Fruit fly (Drosophila melanogaster) whole organism, embryonic: ENCODE measurements around the gene CG14269.

Experiments used
- Asciz ChIP-seq: fragments of 200-800 bp; sonication (Bioruptor generic); optimal IDR thresholded peaks from 2 replicates; lab custom pipeline; 2017; ENCODE audit warnings: missing biosample characterization, mild to moderate bottlenecking, missing genetic modification characterization, missing genetic modification reagents
- Awh ChIP-seq: fragments of 200-800 bp; sonication (Bioruptor generic); IDR thresholded peaks from 2 replicates; pipeline ENCODE4, ENCODE4 v1.3.6; 2022; ENCODE audit warnings: missing biosample characterization, missing genetic modification characterization
- Bdp1 ChIP-seq: fragments of 200-800 bp; sonication (Bioruptor generic); optimal IDR thresholded peaks from 3 replicates; lab custom pipeline; 2016; ENCODE audit warnings: missing biosample characterization, missing genetic modification characterization
- Bgb ChIP-seq: fragments of 200-800 bp; sonication (Bioruptor generic); IDR thresholded peaks from 2 replicates; pipeline ENCODE4 v1.3.6; 2022; ENCODE audit warnings: missing biosample characterization, missing genetic modification characterization; ENCODE audit not compliant: partially characterized antibody
- BtbVII ChIP-seq: fragments of 200-800 bp; sonication (Bioruptor generic); optimal IDR thresholded peaks from 3 replicates; lab custom pipeline; 2017; ENCODE audit warnings: missing biosample characterization, mild to moderate bottlenecking, missing genetic modification characterization
- C15 ChIP-seq: fragments of 200-800 bp; sonication (Bioruptor generic); IDR thresholded peaks from 3 replicates; pipeline ENCODE4 v1.3.6; 2022; ENCODE audit warnings: missing biosample characterization, missing genetic modification characterization
- CG1024 ChIP-seq: fragments of 200-800 bp; sonication (Bioruptor generic); IDR thresholded peaks from 2 replicates; pipeline ENCODE4 v1.3.6; 2022; ENCODE audit warnings: missing biosample characterization, missing genetic modification characterization
- CG14050 ChIP-seq: fragments of 200-800 bp; sonication (Bioruptor generic); IDR thresholded peaks from 3 replicates; pipeline ENCODE4 v1.3.6; 2022; ENCODE audit warnings: missing biosample characterization, missing genetic modification characterization
- CG15073 ChIP-seq: fragments of 200-800 bp; sonication (Bioruptor generic); optimal IDR thresholded peaks from 2 replicates; lab custom pipeline; 2016; ENCODE audit warnings: missing biosample characterization, missing genetic modification characterization
- CG1529 ChIP-seq: fragments of 200-800 bp; sonication (Bioruptor generic); optimal IDR thresholded peaks from 3 replicates; lab custom pipeline; 2018; ENCODE audit warnings: missing biosample characterization, missing genetic modification characterization
- CG16779 ChIP-seq: fragments of 200-800 bp; sonication (Bioruptor generic); IDR thresholded peaks from 2 replicates; pipeline ENCODE4 v1.3.6; 2022; ENCODE audit warnings: missing biosample characterization, missing genetic modification characterization
- CG16815 ChIP-seq: fragments of 200-800 bp; sonication (Bioruptor generic); optimal IDR thresholded peaks from 3 replicates; lab custom pipeline; 2017; ENCODE audit warnings: missing biosample characterization, mild to moderate bottlenecking, missing genetic modification characterization
- CG17912 ChIP-seq: fragments of 200-800 bp; sonication (Bioruptor generic); optimal IDR thresholded peaks from 2 replicates; lab custom pipeline; 2018; ENCODE audit warnings: missing biosample characterization, mild to moderate bottlenecking, missing genetic modification characterization
- CG18764 ChIP-seq: fragments of 200-800 bp; sonication (Bioruptor generic); optimal IDR thresholded peaks from 3 replicates; lab custom pipeline; 2016; ENCODE audit warnings: missing biosample characterization, missing genetic modification characterization
- CG31441 ChIP-seq: fragments of 200-800 bp; sonication (Bioruptor generic); IDR thresholded peaks from 2 replicates; pipeline ENCODE4 v1.3.6; 2022; ENCODE audit warnings: missing biosample characterization, missing genetic modification characterization
- CG32772 ChIP-seq: fragments of 200-800 bp; sonication (Bioruptor generic); IDR thresholded peaks from 2 replicates; pipeline ENCODE4 v1.3.6; 2022; ENCODE audit warnings: missing biosample characterization, missing genetic modification characterization
- CG34224 ChIP-seq: fragments of 200-800 bp; sonication (Bioruptor generic); IDR thresholded peaks from 3 replicates; pipeline ENCODE4 v1.3.6; 2022; ENCODE audit warnings: missing biosample characterization, missing genetic modification characterization; ENCODE audit not compliant: partially characterized antibody
- CG6654 ChIP-seq: fragments of 200-800 bp; sonication (Bioruptor generic); optimal IDR thresholded peaks from 2 replicates; lab custom pipeline; 2017; ENCODE audit warnings: missing biosample characterization, mild to moderate bottlenecking, missing genetic modification characterization
- CG6683 ChIP-seq: fragments of 200-800 bp; sonication (Bioruptor generic); optimal IDR thresholded peaks from 2 replicates; lab custom pipeline; 2017; ENCODE audit warnings: missing biosample characterization, mild to moderate bottlenecking, missing genetic modification characterization, missing genetic modification reagents
- CG8765 ChIP-seq: fragments of 200-800 bp; sonication (Bioruptor generic); IDR thresholded peaks from 2 replicates; pipeline ENCODE4 v1.3.6; 2022; ENCODE audit warnings: missing biosample characterization, missing genetic modification characterization
- CG9215 ChIP-seq: fragments of 200-800 bp; sonication (Bioruptor generic); IDR thresholded peaks from 2 replicates; pipeline ENCODE4 v1.3.6; 2022; ENCODE audit warnings: missing biosample characterization, missing genetic modification characterization
- CHES-1-like ChIP-seq: fragments of 200-800 bp; sonication (Bioruptor generic); optimal IDR thresholded peaks from 2 replicates; lab custom pipeline; 2016; ENCODE audit warnings: missing biosample characterization, missing genetic modification characterization
- Dll ChIP-seq: fragments of 200-800 bp; sonication (Bioruptor generic); IDR thresholded peaks from 4 replicates; pipeline ENCODE4 v1.3.6; 2022; ENCODE audit warnings: missing biosample characterization, missing genetic modification characterization; ENCODE audit not compliant: partially characterized antibody
- Fer1 ChIP-seq: fragments of 200-800 bp; sonication (Bioruptor generic); optimal IDR thresholded peaks from 2 replicates; lab custom pipeline; 2017; ENCODE audit warnings: missing biosample characterization, mild to moderate bottlenecking, missing genetic modification characterization
- HmgD ChIP-seq: fragments of 200-800 bp; sonication (Bioruptor generic); optimal IDR thresholded peaks from 3 replicates; lab custom pipeline; 2016; ENCODE audit warnings: missing biosample characterization, missing genetic modification characterization
- Hr51 ChIP-seq, 2 experiments: fragments of 200-800 bp; sonication (Bioruptor generic); optimal IDR thresholded peaks; 2 replicates in 1 of 2; 3 replicates in 1 of 2; lab custom pipeline; 2016 to 2018; ENCODE audit warnings: missing biosample characterization in 2 of 2, missing genetic modification characterization in 2 of 2, mild to moderate bottlenecking in 1 of 2, moderate library complexity in 1 of 2
- Lpt ChIP-seq: fragments of >200 bp; optimal IDR thresholded peaks from 2 replicates; lab custom pipeline; 2018; ENCODE audit warnings: missing biosample characterization, missing genetic modification characterization
- Sox100B ChIP-seq: fragments of 200-800 bp; sonication (Bioruptor generic); optimal IDR thresholded peaks from 3 replicates; lab custom pipeline; 2018; ENCODE audit warnings: missing biosample characterization, mild to moderate bottlenecking, missing genetic modification characterization
- Spps ChIP-seq: fragments of 200-800 bp; sonication (Bioruptor generic); optimal IDR thresholded peaks from 2 replicates; lab custom pipeline; 2018; ENCODE audit warnings: missing biosample characterization, mild to moderate bottlenecking, missing genetic modification characterization
- Xbp1 ChIP-seq: fragments of 200-800 bp; sonication (Bioruptor generic); optimal IDR thresholded peaks from 3 replicates; lab custom pipeline; 2016; ENCODE audit warnings: missing biosample characterization, mild to moderate bottlenecking, missing genetic modification characterization
- amos ChIP-seq: fragments of 200-800 bp; sonication (Bioruptor generic); IDR thresholded peaks from 2 replicates; pipeline ENCODE4 v1.3.6; 2022; ENCODE audit warnings: missing biosample characterization, missing genetic modification characterization; ENCODE audit not compliant: partially characterized antibody
- ase ChIP-seq: fragments of 200-800 bp; sonication (Bioruptor generic); IDR thresholded peaks from 3 replicates; pipeline ENCODE4 v1.3.6; 2022; ENCODE audit warnings: missing biosample characterization, missing genetic modification characterization
- ash1 ChIP-seq: fragments of 200-800 bp; sonication (Bioruptor generic); optimal IDR thresholded peaks from 2 replicates; lab custom pipeline; 2018; ENCODE audit warnings: missing biosample characterization, mild to moderate bottlenecking, missing genetic modification characterization
- az2 ChIP-seq: fragments of 200-800 bp; sonication (Bioruptor generic); optimal IDR thresholded peaks from 3 replicates; lab custom pipeline; 2016; ENCODE audit warnings: missing biosample characterization, missing genetic modification characterization
- corto ChIP-seq: fragments of 200-800 bp; sonication (Bioruptor generic); optimal IDR thresholded peaks from 2 replicates; lab custom pipeline; 2016; ENCODE audit warnings: missing biosample characterization, mild to moderate bottlenecking, missing genetic modification characterization, moderate library complexity
- ems ChIP-seq: fragments of 200-800 bp; sonication (Bioruptor generic); optimal IDR thresholded peaks from 3 replicates; lab custom pipeline; 2016; ENCODE audit warnings: missing biosample characterization, missing genetic modification characterization
- eve ChIP-seq, 2 experiments: fragments of >200 bp; optimal IDR thresholded peaks; 2 replicates each; lab custom pipeline; 2017; ENCODE audit warnings: missing biosample characterization in 2 of 2, missing genetic modification characterization in 2 of 2
- fu2 ChIP-seq: fragments of 200-800 bp; sonication (Bioruptor generic); optimal IDR thresholded peaks from 2 replicates; lab custom pipeline; 2016; ENCODE audit warnings: missing biosample characterization, missing genetic modification characterization
- her ChIP-seq: fragments of 200-800 bp; sonication (Bioruptor generic); optimal IDR thresholded peaks from 2 replicates; lab custom pipeline; 2016; ENCODE audit warnings: missing biosample characterization, missing genetic modification characterization
- nau ChIP-seq: fragments of 200-800 bp; sonication (Bioruptor generic); optimal IDR thresholded peaks from 3 replicates; lab custom pipeline; 2017; ENCODE audit warnings: missing biosample characterization, mild to moderate bottlenecking, missing genetic modification characterization, missing genetic modification reagents
- pb ChIP-seq: fragments of 200-800 bp; sonication (Bioruptor generic); optimal IDR thresholded peaks from 3 replicates; lab custom pipeline; 2016; ENCODE audit warnings: missing biosample characterization, missing genetic modification characterization
- pum ChIP-seq: fragments of 200-800 bp; sonication (Bioruptor generic); optimal IDR thresholded peaks from 2 replicates; lab custom pipeline; 2016; ENCODE audit warnings: missing biosample characterization, missing genetic modification characterization
- pzg ChIP-seq: fragments of 200-800 bp; sonication (Bioruptor generic); optimal IDR thresholded peaks from 3 replicates; lab custom pipeline; 2018; ENCODE audit warnings: missing biosample characterization, mild to moderate bottlenecking, missing genetic modification characterization, moderate library complexity
- repo ChIP-seq: fragments of 200-800 bp; sonication (Bioruptor generic); optimal IDR thresholded peaks from 2 replicates; lab custom pipeline; 2016; ENCODE audit warnings: missing biosample characterization, missing genetic modification characterization
- ro ChIP-seq: fragments of 200-800 bp; sonication (Bioruptor generic); IDR thresholded peaks from 2 replicates; pipeline ENCODE4 v1.3.6; 2022; ENCODE audit warnings: missing biosample characterization, missing genetic modification characterization
- ssp ChIP-seq: fragments of 200-800 bp; sonication (Bioruptor generic); IDR thresholded peaks from 2 replicates; pipeline ENCODE4 v1.3.6; 2022; ENCODE audit warnings: missing biosample characterization, missing genetic modification characterization
- tap ChIP-seq: fragments of 200-800 bp; optimal IDR thresholded peaks from 3 replicates; lab custom pipeline; 2019; ENCODE audit warnings: missing biosample characterization, mild to moderate bottlenecking, missing genetic modification characterization, moderate library complexity
- tll ChIP-seq, 2 experiments: fragments of 200-800 bp in 1 of 2; fragments of >200 bp in 1 of 2; sonication (Bioruptor generic) in 1 of 2; optimal IDR thresholded peaks; 2 replicates each; lab custom pipeline; 2017 to 2019; ENCODE audit warnings: missing biosample characterization in 2 of 2, missing genetic modification characterization in 2 of 2, mild to moderate bottlenecking in 1 of 2, moderate library complexity in 1 of 2
- trh ChIP-seq: fragments of 200-800 bp; sonication (Bioruptor generic); optimal IDR thresholded peaks from 2 replicates; lab custom pipeline; 2016; ENCODE audit warnings: missing biosample characterization, missing genetic modification characterization
- tx ChIP-seq: fragments of 200-800 bp; sonication (Bioruptor generic); optimal IDR thresholded peaks from 2 replicates; lab custom pipeline; 2016; ENCODE audit warnings: missing biosample characterization, missing genetic modification characterization

CG14269 gene

DNA sequence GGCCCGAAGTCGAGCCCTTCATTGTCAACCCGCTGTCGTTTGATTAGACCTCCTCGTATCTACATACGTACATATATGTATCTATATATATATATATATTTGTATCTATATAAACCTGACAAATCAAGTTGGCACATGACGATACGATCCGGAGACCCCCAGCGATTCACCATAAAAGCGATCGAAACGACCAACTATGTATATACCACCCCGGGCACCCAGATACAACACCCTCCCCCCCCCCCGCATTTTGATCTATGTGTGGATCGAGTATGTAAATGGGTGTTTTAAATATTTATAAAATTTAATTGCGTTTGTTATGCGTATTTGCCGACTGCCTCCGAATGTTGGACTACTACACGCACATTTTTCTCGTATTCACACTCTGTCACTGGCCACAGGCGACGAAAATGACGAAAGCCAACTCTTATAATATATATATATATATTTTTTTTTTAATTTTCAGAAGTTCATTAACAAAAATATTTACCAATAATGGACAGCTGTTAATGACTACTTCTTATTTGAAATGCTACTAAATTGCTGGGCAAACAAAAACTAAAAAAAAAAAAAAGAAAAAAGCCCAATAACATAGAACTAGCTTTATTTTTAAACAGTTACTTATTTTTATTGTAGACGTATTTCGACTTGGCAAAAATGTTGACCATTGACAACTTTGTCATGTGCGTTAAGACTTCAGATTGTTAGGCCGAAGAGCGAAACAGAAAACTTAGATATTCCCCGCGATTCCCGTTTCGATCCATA, 21.4 kb downstream of the CG14269 start (continued):
- no peak for TF ChIP-seq CG34224 (GFP tag; lab: Robert Waterston, UW)
- peak; percentile 61 for TF ChIP-seq CG9215 (GFP tag; lab: Robert Waterston, UW)
- peak; percentile 69 for TF ChIP-seq CG31441
- TF ChIP-seq Spps, result peak; percentile 59
- TF ChIP-seq ssp (GFP tag; lab: Robert Waterston, UW), result peak; percentile 44
- peak; percentile 33 for TF ChIP-seq CG6654 (GFP tag; lab: Kevin White, UChicago)
- no peak for TF ChIP-seq pzg (GFP tag; lab: Kevin White, UChicago)
- TF ChIP-seq CG18764, result no peak
- no peak for TF ChIP-seq fu2 (GFP tag; lab: Kevin White, UChicago)
- no peak; the same call in 1 of the 2 replicates for TF ChIP-seq ro (GFP tag; lab: Robert Waterston, UW)
- peak; percentile 62 for TF ChIP-seq Asciz
- TF ChIP-seq BtbVII, result peak; percentile 70
- TF ChIP-seq CG1024 (GFP tag; lab: Robert Waterston, UW), result no peak
- TF ChIP-seq tll (GFP tag; optimal IDR thresholded peaks at IDR 0.05; lab: Kevin White, UChicago), result no peak
- no peak for TF ChIP-seq Bgb
- no peak for TF ChIP-seq CG17912
- TF ChIP-seq CG6683 (GFP tag; lab: Kevin White, UChicago), result peak; percentile 51
- TF ChIP-seq CHES-1-like (GFP tag; lab: Kevin White, UChicago), result no peak
- 0 out of 3 replicates have a peak, but pooled peaks have one; percentile 9 for TF ChIP-seq ase (GFP tag; lab: Robert Waterston, UW)
- TF ChIP-seq pum, result peak; percentile 34
- TF ChIP-seq C15 (GFP tag; lab: Robert Waterston, UW), result no peak
- TF ChIP-seq Bdp1 (GFP tag; lab: Kevin White, UChicago), result no peak
- TF ChIP-seq tap, result peak; percentile 45
- TF ChIP-seq Fer1 (GFP tag; lab: Kevin White, UChicago), result peak; percentile 85
- TF ChIP-seq Hr51 (GFP tag; optimal IDR thresholded peaks at IDR 0.05; lab: Kevin White, UChicago), result peak in 1 of 2 experiments; percentile 83
- no peak for TF ChIP-seq Lpt (GFP tag; lab: Kevin White, UChicago)
- no peak for TF ChIP-seq HmgD (GFP tag; lab: Kevin White, UChicago)
- peak; percentile 58 for TF ChIP-seq Xbp1 (GFP tag; lab: Kevin White, UChicago)
- no peak for TF ChIP-seq Awh (GFP tag; lab: Robert Waterston, UW)
- TF ChIP-seq corto (GFP tag; lab: Kevin White, UChicago), result no peak
- no peak for TF ChIP-seq CG8765
- TF ChIP-seq tx, result no peak
- no peak for TF ChIP-seq CG32772 (GFP tag; lab: Robert Waterston, UW)
- peak; percentile 16 for TF ChIP-seq CG1529
- TF ChIP-seq az2 (GFP tag; lab: Kevin White, UChicago), result peak; percentile 59
- no peak for TF ChIP-seq CG16779 (GFP tag; lab: Robert Waterston, UW)
- TF ChIP-seq Dll (GFP tag; lab: Robert Waterston, UW), result no peak
- no peak for TF ChIP-seq ash1 (GFP tag; lab: Kevin White, UChicago)
- TF ChIP-seq Sox100B, result peak; percentile 88
- peak; percentile 32; the same call in 2 of the 3 replicates for TF ChIP-seq CG14050
- TF ChIP-seq amos, result no peak
- TF ChIP-seq ems (GFP tag; lab: Kevin White, UChicago), result no peak
- TF ChIP-seq repo (GFP tag; lab: Kevin White, UChicago), result no peak
- TF ChIP-seq trh (GFP tag; lab: Kevin White, UChicago), result no peak
- TF ChIP-seq pb (GFP tag; lab: Kevin White, UChicago), result no peak
- TF ChIP-seq CG15073 (GFP tag; lab: Kevin White, UChicago), result no peak
- TF ChIP-seq her (GFP tag; lab: Kevin White, UChicago), result no peak
- TF ChIP-seq nau (GFP tag; lab: Kevin White, UChicago), result no peak
- peak; percentile 8 for TF ChIP-seq CG16815 (GFP tag; lab: Kevin White, UChicago)
- no peak for TF ChIP-seq eve (GFP tag; optimal IDR thresholded peaks at IDR 0.05; lab: Kevin White, UChicago)
